Fruit fly (Drosophila melanogaster): ENCODE measurements around the gene CG11986.

DNA sequence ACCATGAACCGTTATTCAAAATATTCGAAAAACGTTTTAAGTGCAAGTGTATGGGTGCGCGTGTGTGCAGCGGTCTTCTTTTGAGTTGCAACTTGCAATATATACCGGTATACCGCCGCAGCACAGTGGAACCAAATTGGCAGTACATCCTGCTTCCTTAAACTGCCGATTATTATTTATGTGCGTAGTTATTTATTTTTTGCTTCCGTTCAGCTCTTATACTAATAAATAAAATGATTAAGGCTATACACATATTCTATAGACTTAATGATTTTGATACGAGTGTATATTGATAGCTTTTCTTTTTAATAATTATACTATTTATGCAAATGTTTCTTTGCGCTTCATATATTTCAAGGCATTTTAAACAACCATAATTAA is 45.3 kb upstream of the CG11986 start:
- TF ChIP-seq psq (optimal IDR thresholded peaks at IDR 0.05) = no peak
- no peak for TF ChIP-seq insv (optimal IDR thresholded peaks at IDR 0.05)
- TF ChIP-seq ttk (optimal IDR thresholded peaks at IDR 0.05) = no peak
- no peak for TF ChIP-seq Sin3A (optimal IDR thresholded peaks at IDR 0.05)
- no peak for TF ChIP-seq Myc (optimal IDR thresholded peaks at IDR 0.05)
- TF ChIP-seq h (optimal IDR thresholded peaks at IDR 0.05) = no peak
